Fruit fly (Drosophila melanogaster): ENCODE results near the gene UQCR-14L.

The UQCR-14L gene

dm6 chr3R:28293748-28294147 is at the start of gene UQCR-14L:
Gene UQCR-14L (plus strand): TSS chr3R:28294048.
- TF ChIP-seq CG5204 (GFP tag; optimal IDR thresholded peaks at IDR 0.05), result no peak
- no peak for TF ChIP-seq Crg-1 (GFP tag; optimal IDR thresholded peaks at IDR 0.05)
- TF ChIP-seq CG7101 (tag; optimal IDR thresholded peaks at IDR 0.05), result no peak

DNA sequence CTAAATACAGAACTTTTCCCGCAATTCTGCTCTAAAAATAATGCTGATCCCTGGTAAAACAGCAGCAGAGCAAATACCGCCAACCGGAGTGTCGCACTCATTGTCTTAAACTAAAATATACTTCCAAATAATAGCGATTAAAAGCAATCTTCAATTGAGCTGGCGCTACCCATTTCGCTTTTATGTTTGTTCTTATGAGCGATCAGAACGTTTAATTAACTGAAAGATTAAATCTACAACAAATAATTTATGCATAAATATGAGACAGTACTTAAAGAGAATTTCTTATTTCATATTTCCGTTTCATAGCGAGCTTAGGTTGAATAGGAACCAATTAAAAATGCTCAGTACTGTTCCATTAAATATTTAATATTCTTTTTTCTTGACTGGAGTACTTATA is 30.3 kb upstream of the UQCR-14L start, which contains the start of gene CG43125:
Gene CG43125, minus strand, starts transcription at position 101 of the 400 bp plus-strand sequence.
- TF ChIP-seq CG12768 (GFP tag; optimal IDR thresholded peaks at IDR 0.05), result no peak
- no peak for TF ChIP-seq toe (GFP tag; optimal IDR thresholded peaks at IDR 0.05)
- no peak for TF ChIP-seq CG5204 (GFP tag; optimal IDR thresholded peaks at IDR 0.05)
- no peak for TF ChIP-seq CG1620 (GFP tag; optimal IDR thresholded peaks at IDR 0.05)
- no peak for TF ChIP-seq kay (GFP tag; ENCODE audit: borderline replicate concordance)
- TF ChIP-seq CG7045 (GFP tag; optimal IDR thresholded peaks at IDR 0.05), result no peak
- no peak for TF ChIP-seq CG7101 (tag; optimal IDR thresholded peaks at IDR 0.05)
- TF ChIP-seq cic (GFP tag; optimal IDR thresholded peaks at IDR 0.05), result no peak
- TF ChIP-seq CG33017 (tag; optimal IDR thresholded peaks at IDR 0.05), result no peak
- no peak for TF ChIP-seq CG14711 (tag; optimal IDR thresholded peaks at IDR 0.05)
- no peak for TF ChIP-seq bab1 (GFP tag; optimal IDR thresholded peaks at IDR 0.05)
- TF ChIP-seq Crg-1 (GFP tag; optimal IDR thresholded peaks at IDR 0.05), result no peak
- TF ChIP-seq tj (GFP tag; optimal IDR thresholded peaks at IDR 0.05), result no peak
- TF ChIP-seq CG11617 (GFP tag; optimal IDR thresholded peaks at IDR 0.05), result no peak
- no peak for TF ChIP-seq cnc (optimal IDR thresholded peaks at IDR 0.05)
- no peak for TF ChIP-seq Clk (GFP tag; optimal IDR thresholded peaks at IDR 0.05)
- TF ChIP-seq ovo (GFP tag; optimal IDR thresholded peaks at IDR 0.05), result no peak
- TF ChIP-seq pad (GFP tag; optimal IDR thresholded peaks at IDR 0.05), result no peak
- TF ChIP-seq Mnt (GFP tag; optimal IDR thresholded peaks at IDR 0.05), result no peak

dm6 chr3R:28264673-28265072 is 29.2 kb upstream of the UQCR-14L start, which contains the start of gene CG43124:
Gene CG43124 (minus strand): TSS chr3R:28264773.
- TF ChIP-seq Mnt (GFP tag; optimal IDR thresholded peaks at IDR 0.05) (no peak), cnc (optimal IDR thresholded peaks at IDR 0.05) (no peak), CG33017 (tag; optimal IDR thresholded peaks at IDR 0.05) (no peak), toe (GFP tag; optimal IDR thresholded peaks at IDR 0.05) (no peak), Crg-1 (GFP tag; optimal IDR thresholded peaks at IDR 0.05) (no peak), tj (GFP tag; optimal IDR thresholded peaks at IDR 0.05) (no peak), CG7045 (GFP tag; optimal IDR thresholded peaks at IDR 0.05) (no peak), Hr96 (GFP tag; optimal IDR thresholded peaks at IDR 0.05) (no peak), ovo (GFP tag; optimal IDR thresholded peaks at IDR 0.05) (no peak), CG5204 (GFP tag; optimal IDR thresholded peaks at IDR 0.05) (no peak), CG1620 (GFP tag; optimal IDR thresholded peaks at IDR 0.05) (no peak), pad (GFP tag; optimal IDR thresholded peaks at IDR 0.05) (no peak), bab1 (GFP tag; optimal IDR thresholded peaks at IDR 0.05) (no peak), Clk (GFP tag; optimal IDR thresholded peaks at IDR 0.05) (no peak), CG7101 (tag; optimal IDR thresholded peaks at IDR 0.05) (no peak), kay (GFP tag; ENCODE audit: borderline replicate concordance) (no peak), CG11617 (GFP tag; optimal IDR thresholded peaks at IDR 0.05) (no peak), cic (GFP tag; optimal IDR thresholded peaks at IDR 0.05) (no peak)

- TF ChIP-seq kay (GFP tag; ENCODE audit: borderline replicate concordance) (no peak), CG7045 (GFP tag; optimal IDR thresholded peaks at IDR 0.05) (no peak), cic (GFP tag; optimal IDR thresholded peaks at IDR 0.05) (no peak), toe (GFP tag; optimal IDR thresholded peaks at IDR 0.05) (no peak), CG12768 (GFP tag; optimal IDR thresholded peaks at IDR 0.05) (no peak), ovo (GFP tag; optimal IDR thresholded peaks at IDR 0.05) (no peak), bab1 (GFP tag; optimal IDR thresholded peaks at IDR 0.05) (no peak), CG14711 (tag; optimal IDR thresholded peaks at IDR 0.05) (no peak), Mnt (GFP tag; optimal IDR thresholded peaks at IDR 0.05) (no peak), Hr96 (GFP tag; optimal IDR thresholded peaks at IDR 0.05) (no peak), Clk (GFP tag; optimal IDR thresholded peaks at IDR 0.05) (no peak), CG33017 (tag; optimal IDR thresholded peaks at IDR 0.05) (no peak), CG7101 (tag; optimal IDR thresholded peaks at IDR 0.05) (no peak), pad (GFP tag; optimal IDR thresholded peaks at IDR 0.05) (no peak), CG5204 (GFP tag; optimal IDR thresholded peaks at IDR 0.05) (no peak), CG11617 (GFP tag; optimal IDR thresholded peaks at IDR 0.05) (no peak), cnc (optimal IDR thresholded peaks at IDR 0.05) (no peak), tj (GFP tag; optimal IDR thresholded peaks at IDR 0.05) (no peak), CG1620 (GFP tag; optimal IDR thresholded peaks at IDR 0.05) (no peak)
These were observed 11.6 kb upstream of the UQCR-14L start, which contains the start of gene CG34436 for dm6 chr3R:28282280-28282679. Gene CG34436 (plus strand): TSS chr3R:28282580.

- no peak for TF ChIP-seq CG12768 (GFP tag; optimal IDR thresholded peaks at IDR 0.05)
- no peak for TF ChIP-seq ovo (GFP tag; optimal IDR thresholded peaks at IDR 0.05)
- TF ChIP-seq tj (GFP tag; optimal IDR thresholded peaks at IDR 0.05), result no peak
- TF ChIP-seq Mnt (GFP tag; optimal IDR thresholded peaks at IDR 0.05), result no peak
- TF ChIP-seq kay (GFP tag; ENCODE audit: borderline replicate concordance), result no peak
- no peak for TF ChIP-seq CG14711 (tag; optimal IDR thresholded peaks at IDR 0.05)
- no peak for TF ChIP-seq CG7045 (GFP tag; optimal IDR thresholded peaks at IDR 0.05)
- TF ChIP-seq CG7101 (tag; optimal IDR thresholded peaks at IDR 0.05), result no peak
- TF ChIP-seq CG5204 (GFP tag; optimal IDR thresholded peaks at IDR 0.05), result no peak
- no peak for TF ChIP-seq Crg-1 (GFP tag; optimal IDR thresholded peaks at IDR 0.05)
- TF ChIP-seq cic (GFP tag; optimal IDR thresholded peaks at IDR 0.05), result no peak
These were observed 10.4 kb upstream of the UQCR-14L start, which contains the start of gene CG34437 for dm6 chr3R:28283419-28283818. Gene CG34437 (plus strand): TSS chr3R:28283719.

DNA sequence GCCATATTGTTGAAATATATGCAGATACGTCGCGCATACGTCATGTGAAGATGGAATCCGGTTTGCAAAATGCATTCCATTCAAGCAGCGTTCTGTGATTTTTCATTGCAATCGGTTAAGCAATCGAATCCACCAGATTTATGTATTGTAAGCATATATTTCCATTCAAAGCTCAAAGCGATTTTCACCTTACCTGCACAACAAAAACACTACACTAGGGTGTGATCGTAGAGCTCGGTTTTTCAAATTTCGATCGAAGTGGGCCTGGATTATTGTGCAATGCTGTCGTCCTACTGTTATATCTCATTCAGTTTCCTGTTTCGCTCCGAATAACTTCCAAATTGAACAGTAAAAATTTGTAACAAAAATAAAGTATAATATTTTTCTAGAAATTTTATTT is 2.8 kb upstream of the UQCR-14L start, which contains the start of gene Mst98Ca:
Gene Mst98Ca, plus strand, starts transcription at position 301 of the 400 bp plus-strand sequence.
- TF ChIP-seq CG33017 (tag; optimal IDR thresholded peaks at IDR 0.05) (no peak), CG7101 (tag; optimal IDR thresholded peaks at IDR 0.05) (no peak), Crg-1 (GFP tag; optimal IDR thresholded peaks at IDR 0.05) (no peak), kay (GFP tag; ENCODE audit: borderline replicate concordance) (no peak), pad (GFP tag; optimal IDR thresholded peaks at IDR 0.05) (no peak), CG11617 (GFP tag; optimal IDR thresholded peaks at IDR 0.05) (no peak), bab1 (GFP tag; optimal IDR thresholded peaks at IDR 0.05) (no peak), tj (GFP tag; optimal IDR thresholded peaks at IDR 0.05) (no peak), CG14711 (tag; optimal IDR thresholded peaks at IDR 0.05) (no peak)
